Fruit fly (Drosophila melanogaster): ENCODE data around the gene CG13912.

DNA sequence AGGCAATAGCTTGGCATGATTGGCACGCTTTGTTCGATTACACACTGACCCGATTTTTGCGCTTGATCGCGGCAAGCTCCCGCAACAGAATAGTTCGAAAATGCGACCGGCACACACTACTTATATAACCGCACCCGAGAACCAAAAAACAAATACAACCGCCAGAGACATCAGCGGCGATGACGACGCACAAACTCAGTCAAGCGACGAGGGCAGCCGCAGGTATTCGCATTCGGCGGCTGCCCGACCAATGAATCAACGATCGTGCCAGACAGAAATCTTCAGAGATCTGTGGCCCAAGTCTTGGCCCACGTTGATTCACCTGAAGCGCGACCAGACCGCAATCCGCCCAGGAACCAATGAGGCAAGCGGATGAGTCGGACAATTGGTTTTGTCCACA, 48.8 kb downstream of the CG13912 start, which contains the start of gene CG9192:
- TF ChIP-seq CG9705 (GFP tag; optimal IDR thresholded peaks at IDR 0.05) (no peak), brk (GFP tag; optimal IDR thresholded peaks at IDR 0.05) (no peak), CrebA (GFP tag; optimal IDR thresholded peaks at IDR 0.05; ENCODE audit: borderline replicate concordance) (no peak), foxo (GFP tag; optimal IDR thresholded peaks at IDR 0.05) (no peak)

Measured in whole organism, wandering third instar larva.